Fruit fly (Drosophila melanogaster) whole organism, pupa: Measurements from ENCODE around the gene CG45011.

Experiments
- CG10348 ChIP-seq: fragments of 200-800 bp; sonication (Bioruptor generic); IDR thresholded peaks from 2 replicates; pipeline ENCODE4 v1.3.6; 2022; ENCODE audit warnings: missing biosample characterization, missing genetic modification characterization
- CG12605 ChIP-seq: fragments of 200-800 bp; sonication (Bioruptor generic); IDR thresholded peaks from 2 replicates; pipeline ENCODE4 v1.3.6; 2022; ENCODE audit warnings: missing biosample characterization, missing genetic modification characterization
- CG13204 ChIP-seq: fragments of 200-800 bp; sonication (Bioruptor generic); optimal IDR thresholded peaks from 2 replicates; lab custom pipeline; 2018; ENCODE audit warnings: missing biosample characterization, mild to moderate bottlenecking, missing genetic modification characterization, moderate library complexity
- CG17806 ChIP-seq: fragments of 200-800 bp; sonication (Bioruptor generic); optimal IDR thresholded peaks from 2 replicates; lab custom pipeline; 2018; ENCODE audit warnings: missing biosample characterization, mild to moderate bottlenecking, missing genetic modification characterization, moderate library complexity
- CG4496 ChIP-seq: fragments of 200-800 bp; sonication (Bioruptor generic); IDR thresholded peaks from 3 replicates; pipeline ENCODE4 v1.3.6; 2022; ENCODE audit warnings: missing biosample characterization, missing genetic modification characterization
- CG8159 ChIP-seq: fragments of 200-800 bp; sonication (Bioruptor generic); optimal IDR thresholded peaks from 3 replicates; lab custom pipeline; 2018; ENCODE audit warnings: missing biosample characterization, mild to moderate bottlenecking, missing genetic modification characterization, moderate library complexity
- CG8301 ChIP-seq: fragments of 200-800 bp; sonication (Bioruptor generic); optimal IDR thresholded peaks from 2 replicates; lab custom pipeline; 2018; ENCODE audit warnings: missing biosample characterization, mild to moderate bottlenecking, missing genetic modification characterization
- D1 ChIP-seq: fragments of 200-800 bp; sonication (Bioruptor generic); optimal IDR thresholded peaks from 2 replicates; lab custom pipeline; 2018; ENCODE audit warnings: missing biosample characterization, mild to moderate bottlenecking, missing genetic modification characterization, moderate library complexity
- EcR ChIP-seq: fragments of 200-800 bp; sonication (Bioruptor generic); optimal IDR thresholded peaks from 3 replicates; lab custom pipeline; 2019; ENCODE audit warnings: missing biosample characterization, missing genetic modification characterization, mild to moderate bottlenecking, moderate library complexity, missing genetic modification reagents
- Pif1A ChIP-seq: fragments of 200-800 bp; sonication (Bioruptor generic); optimal IDR thresholded peaks from 3 replicates; lab custom pipeline; 2016; ENCODE audit warnings: missing biosample characterization, missing genetic modification characterization
- Pif1B ChIP-seq: fragments of 200-800 bp; sonication (Bioruptor generic); optimal IDR thresholded peaks from 3 replicates; lab custom pipeline; 2016; ENCODE audit warnings: missing biosample characterization, missing genetic modification characterization
- Snoo ChIP-seq: fragments of 200-800 bp; sonication (Bioruptor generic); optimal IDR thresholded peaks from 3 replicates; lab custom pipeline; 2017; ENCODE audit warnings: missing biosample characterization, mild to moderate bottlenecking, missing genetic modification characterization, inconsistent platforms
- fd96Ca ChIP-seq: fragments of 200-800 bp; sonication (Bioruptor generic); IDR thresholded peaks from 3 replicates; pipeline ENCODE4 v1.3.6; 2022; ENCODE audit warnings: missing biosample characterization, missing genetic modification characterization
- gl ChIP-seq: fragments of 200-800 bp; sonication (Bioruptor generic); optimal IDR thresholded peaks from 2 replicates; lab custom pipeline; 2018; ENCODE audit warnings: missing biosample characterization, mild to moderate bottlenecking, missing genetic modification characterization

DNA sequence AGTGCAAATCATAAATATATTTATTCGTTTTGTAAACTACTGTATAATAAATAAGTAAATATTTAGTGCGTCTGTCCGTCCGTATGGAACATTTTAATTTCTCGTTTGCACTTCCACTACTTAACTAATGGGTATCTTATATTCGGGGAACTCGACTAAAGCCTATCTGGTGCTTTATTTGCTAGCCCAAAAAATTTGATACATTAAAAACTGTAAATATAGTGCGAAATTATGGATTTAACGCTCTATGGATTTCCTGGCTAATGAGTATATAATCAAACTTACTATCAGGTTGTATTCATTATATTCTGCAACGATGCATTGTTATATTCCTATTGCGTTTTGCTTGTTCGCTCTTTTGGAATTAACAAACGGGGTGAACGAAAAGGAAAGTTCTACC lies 3.1 kb downstream of the CG45011 start, which contains the start of gene Sfp33A4:
- TF ChIP-seq Pif1A: no peak
- TF ChIP-seq CG8301 (tag; lab: Kevin White, UChicago): no peak
- no peak for TF ChIP-seq Pif1B (GFP tag; lab: Kevin White, UChicago)
- TF ChIP-seq Snoo (tag; lab: Kevin White, UChicago): no peak
- TF ChIP-seq fd96Ca (GFP tag; lab: Robert Waterston, UW): no peak
- TF ChIP-seq CG4496: no peak
- no peak for TF ChIP-seq D1 (tag; lab: Kevin White, UChicago)
- TF ChIP-seq EcR: no peak
- no peak for TF ChIP-seq CG10348 (GFP tag; lab: Robert Waterston, UW)
- no peak for TF ChIP-seq gl (tag; lab: Kevin White, UChicago)
- TF ChIP-seq CG12605: no peak
- no peak for TF ChIP-seq CG17806 (tag; lab: Kevin White, UChicago)
- TF ChIP-seq CG13204: no peak
- no peak for TF ChIP-seq CG8159 (tag; lab: Kevin White, UChicago)
